Worm (Caenorhabditis elegans) whole organism, late embryonic: ENCODE results near the gene F11G11.5.
A peak's percentile ranks its signal among the peaks of the same experiment; 100 is the strongest.

Experiments used
- C08G9.2 ChIP-seq: sonication (generic microtip); optimal IDR thresholded peaks from 2 replicates; lab custom pipeline; 2016; ENCODE audit warnings: mild to moderate bottlenecking, missing genetic modification characterization, moderate library complexity, missing compliant biosample characterization
- ama-1 ChIP-seq: fragments of 150-350 bp; optimal IDR thresholded peaks from 2 replicates; lab custom pipeline; 2014
- dmd-4 ChIP-seq: sonication (generic microtip); optimal IDR thresholded peaks from 2 replicates; lab custom pipeline; 2016; ENCODE audit warnings: borderline replicate concordance, missing genetic modification characterization, missing compliant biosample characterization
- elt-2 ChIP-seq: sonication (generic microtip); optimal IDR thresholded peaks from 2 replicates; lab custom pipeline; 2016; ENCODE audit warnings: missing genetic modification reagents, missing genetic modification characterization, missing compliant biosample characterization
- elt-4 ChIP-seq: sonication (generic microtip); optimal IDR thresholded peaks from 2 replicates; lab custom pipeline; 2016; ENCODE audit warnings: missing genetic modification characterization, missing compliant biosample characterization
- fkh-10 ChIP-seq: fragments of 150-350 bp; optimal IDR thresholded peaks from 2 replicates; lab custom pipeline; 2014; ENCODE audit warnings: missing biosample characterization, missing genetic modification reagents, missing genetic modification characterization
- nhr-11 ChIP-seq: fragments of 150-350 bp; optimal IDR thresholded peaks from 2 replicates; lab custom pipeline; 2014; ENCODE audit warnings: missing biosample characterization, missing genetic modification characterization
- nhr-232 ChIP-seq: sonication (generic microtip); optimal IDR thresholded peaks from 2 replicates; lab custom pipeline; 2016; ENCODE audit warnings: missing genetic modification characterization, missing compliant biosample characterization
- pha-2 ChIP-seq: sonication (generic microtip); optimal IDR thresholded peaks from 2 replicates; lab custom pipeline; 2017; ENCODE audit warnings: mild to moderate bottlenecking, missing genetic modification characterization, missing compliant biosample characterization
- rnt-1 ChIP-seq: sonication (generic microtip); optimal IDR thresholded peaks from 2 replicates; lab custom pipeline; 2016; ENCODE audit warnings: missing genetic modification characterization, missing compliant biosample characterization
- sox-4 ChIP-seq: sonication (generic microtip); optimal IDR thresholded peaks from 2 replicates; lab custom pipeline; 2017; ENCODE audit warnings: mild to moderate bottlenecking, missing genetic modification characterization, inconsistent platforms, missing compliant biosample characterization
- tbx-7 ChIP-seq: sonication (generic microtip); optimal IDR thresholded peaks from 2 replicates; lab custom pipeline; 2016; ENCODE audit warnings: missing genotype, missing genetic modification characterization, missing compliant biosample characterization
- unc-86 ChIP-seq: sonication (generic microtip); optimal IDR thresholded peaks from 2 replicates; lab custom pipeline; 2016; ENCODE audit warnings: missing genetic modification characterization, missing compliant biosample characterization
- zip-5 ChIP-seq: sonication (generic microtip); optimal IDR thresholded peaks from 2 replicates; lab custom pipeline; 2016; ENCODE audit warnings: missing genetic modification characterization, missing compliant biosample characterization

- TF ChIP-seq nhr-11 (tag; lab: Kevin White, UChicago): no peak
- no peak for TF ChIP-seq ama-1
- no peak for TF ChIP-seq elt-4 (tag; lab: Kevin White, UChicago)
- no peak for TF ChIP-seq unc-86
- no peak for TF ChIP-seq C08G9.2 (tag; lab: Kevin White, UChicago)
- no peak for TF ChIP-seq nhr-232 (tag; lab: Kevin White, UChicago)
- no peak for TF ChIP-seq pha-2 (tag; lab: Kevin White, UChicago)
- no peak for TF ChIP-seq tbx-7 (tag; lab: Kevin White, UChicago)
- peak; percentile 7 for TF ChIP-seq elt-2 (tag; lab: Kevin White, UChicago)
- peak; percentile 70 for TF ChIP-seq rnt-1 (tag; lab: Kevin White, UChicago)
- no peak for TF ChIP-seq fkh-10 (GFP tag; lab: Kevin White, UChicago)
- no peak for TF ChIP-seq dmd-4
- no peak for TF ChIP-seq zip-5 (tag; lab: Kevin White, UChicago)
- no peak for TF ChIP-seq sox-4 (tag; lab: Kevin White, UChicago)
These were observed 46.6 kb downstream of the F11G11.5 start for ce11 chrII:4904277-4904676.
